Worm (Caenorhabditis elegans) whole organism, L1 larva: ENCODE data around the gene nck-1.
"Not testable (repeated sequence)": the region's sequence is repeated elsewhere in the genome, so short reads cannot be mapped to it uniquely, and the experiment has no call there.

Source experiments
- C04F5.9 ChIP-seq: sonication (generic microtip); optimal IDR thresholded peaks from 2 replicates; lab custom pipeline; 2016; ENCODE audit warnings: missing genetic modification characterization, missing compliant biosample characterization
- C16A3.4 ChIP-seq: fragments of 150-350 bp; optimal IDR thresholded peaks from 2 replicates; lab custom pipeline; 2014; ENCODE audit warnings: missing biosample characterization, missing genetic modification characterization
- F16B12.6 ChIP-seq: fragments of 150-350 bp; optimal IDR thresholded peaks from 2 replicates; lab custom pipeline; 2014; ENCODE audit warnings: missing biosample characterization, missing genetic modification characterization
- aly-2 ChIP-seq: fragments of 150-350 bp; optimal IDR thresholded peaks from 2 replicates; lab custom pipeline; 2014; ENCODE audit warnings: missing biosample characterization, missing genetic modification characterization
- blmp-1 ChIP-seq: fragments of 150-350 bp; optimal IDR thresholded peaks from 2 replicates; lab custom pipeline; 2014; ENCODE audit warnings: missing biosample characterization, missing genetic modification characterization
- ceh-8 ChIP-seq: fragments of 200-800 bp; sonication (Bioruptor generic); optimal IDR thresholded peaks from 2 replicates; lab custom pipeline; 2018; ENCODE audit warnings: mild to moderate bottlenecking, missing genetic modification characterization, moderate library complexity, missing compliant biosample characterization
- ceh-82 ChIP-seq, 3 experiments: fragments of 150-350 bp in 1 of 3; sonication (generic microtip) in 2 of 3; optimal IDR thresholded peaks; 2 replicates each; lab custom pipeline; 2014 to 2017; ENCODE audit warnings: missing biosample characterization in 3 of 3, missing genetic modification characterization in 3 of 3
- ceh-88 ChIP-seq: fragments of 200-800 bp; sonication (Bioruptor generic); IDR thresholded peaks from 2 replicates; pipeline ENCODE4 v1.3.6; 2022; ENCODE audit warnings: missing genetic modification characterization, missing compliant biosample characterization
- efl-1 ChIP-seq, 4 experiments: fragments of 150-350 bp; optimal IDR thresholded peaks in 3 of 4; peaks in 1 of 4; 1 replicate in 1 of 4; 2 replicates in 3 of 4; lab custom pipeline; 2014; ENCODE audit warnings: missing biosample characterization in 2 of 4, missing genetic modification characterization in 2 of 4, missing genetic modification reagents in 2 of 4
- efl-3 ChIP-seq: fragments of 200-800 bp; sonication (Bioruptor generic); optimal IDR thresholded peaks from 2 replicates; lab custom pipeline; 2018; ENCODE audit warnings: mild to moderate bottlenecking, missing genetic modification characterization, missing compliant biosample characterization
- egl-13 ChIP-seq: sonication (generic microtip); optimal IDR thresholded peaks from 2 replicates; lab custom pipeline; 2016; ENCODE audit warnings: missing genotype, missing genetic modification reagents, missing genetic modification characterization, missing compliant biosample characterization
- elt-2 ChIP-seq: sonication (generic microtip); optimal IDR thresholded peaks from 2 replicates; lab custom pipeline; 2016; ENCODE audit warnings: missing genetic modification characterization, mild to moderate bottlenecking, inconsistent platforms, missing compliant biosample characterization, missing genetic modification reagents
- fos-1 ChIP-seq: fragments of 150-350 bp; optimal IDR thresholded peaks from 2 replicates; lab custom pipeline; 2014; ENCODE audit warnings: missing biosample characterization, missing genetic modification characterization
- grh-1 ChIP-seq: fragments of 200-800 bp; sonication (Bioruptor generic); IDR thresholded peaks from 2 replicates; pipeline ENCODE4 v1.3.6; 2022; ENCODE audit warnings: missing genetic modification reagents, missing genetic modification characterization, missing compliant biosample characterization
- hlh-17 ChIP-seq: fragments of 200-800 bp; sonication (Bioruptor generic); optimal IDR thresholded peaks from 2 replicates; lab custom pipeline; 2018; ENCODE audit warnings: missing genetic modification characterization, mild to moderate bottlenecking, missing compliant biosample characterization, moderate library complexity, borderline replicate concordance
- hpl-2 ChIP-seq: fragments of 150-350 bp; optimal IDR thresholded peaks from 2 replicates; lab custom pipeline; 2014; ENCODE audit warnings: missing biosample characterization, missing genetic modification reagents, missing genetic modification characterization
- isw-1 ChIP-seq: fragments of 200-800 bp; sonication (Bioruptor generic); IDR thresholded peaks from 2 replicates; pipeline ENCODE4 v1.3.6; 2022; ENCODE audit warnings: missing genetic modification characterization, missing compliant biosample characterization
- lin-13 ChIP-seq: fragments of 150-350 bp; optimal IDR thresholded peaks from 2 replicates; lab custom pipeline; 2014; ENCODE audit warnings: missing biosample characterization, missing genetic modification reagents, missing genetic modification characterization
- lin-14 ChIP-seq: fragments of 200-800 bp; sonication (Bioruptor generic); optimal IDR thresholded peaks from 2 replicates; lab custom pipeline; 2018; ENCODE audit warnings: mild to moderate bottlenecking, missing genetic modification characterization, moderate library complexity, missing compliant biosample characterization
- lin-39 ChIP-seq: fragments of 150-350 bp; optimal IDR thresholded peaks from 2 replicates; lab custom pipeline; 2014; ENCODE audit warnings: missing biosample characterization, missing genetic modification reagents, missing genetic modification characterization
- mep-1 ChIP-seq: fragments of 150-350 bp; optimal IDR thresholded peaks from 2 replicates; lab custom pipeline; 2014; ENCODE audit warnings: missing biosample characterization, missing genetic modification characterization
- nhr-12 ChIP-seq: sonication (generic microtip); optimal IDR thresholded peaks from 2 replicates; lab custom pipeline; 2017; ENCODE audit warnings: missing biosample characterization, missing genetic modification characterization
- nhr-19 ChIP-seq: fragments of 200-800 bp; sonication (Bioruptor generic); conservative IDR thresholded peaks from 2 replicates; pipeline ENCODE4 v1.3.6; 2022; ENCODE audit warnings: missing genetic modification characterization, missing compliant biosample characterization
- nhr-47 ChIP-seq: sonication (generic microtip); optimal IDR thresholded peaks from 2 replicates; lab custom pipeline; 2016; ENCODE audit warnings: mild to moderate bottlenecking, missing genetic modification characterization, moderate library complexity, missing compliant biosample characterization
- nhr-71 ChIP-seq: sonication (generic microtip); optimal IDR thresholded peaks from 2 replicates; lab custom pipeline; 2016; ENCODE audit warnings: mild to moderate bottlenecking, missing genetic modification characterization, moderate library complexity, missing compliant biosample characterization
- nhr-84 ChIP-seq: sonication (generic microtip); optimal IDR thresholded peaks from 2 replicates; lab custom pipeline; 2017; ENCODE audit warnings: missing biosample characterization, missing genetic modification characterization
- nhr-85 ChIP-seq: sonication (generic microtip); peaks from one replicate; lab custom pipeline; 2016; ENCODE audit warnings: missing genetic modification characterization, inconsistent platforms, missing compliant biosample characterization
- nhr-90 ChIP-seq: sonication (generic microtip); optimal IDR thresholded peaks from 2 replicates; lab custom pipeline; 2016; ENCODE audit warnings: mild to moderate bottlenecking, missing genetic modification characterization, missing compliant biosample characterization; ENCODE audit not compliant: poor library complexity
- pqm-1 ChIP-seq: sonication (generic microtip); optimal IDR thresholded peaks from 3 replicates; lab custom pipeline; 2017; ENCODE audit warnings: missing biosample characterization, missing genetic modification characterization
- rnt-1 ChIP-seq: sonication (generic microtip); optimal IDR thresholded peaks from 2 replicates; lab custom pipeline; 2016; ENCODE audit warnings: mild to moderate bottlenecking, missing genetic modification characterization, moderate library complexity, missing compliant biosample characterization
- skn-1 ChIP-seq: fragments of 150-350 bp; optimal IDR thresholded peaks from 2 replicates; lab custom pipeline; 2014; ENCODE audit warnings: missing biosample characterization, missing genetic modification characterization
- snu-23 ChIP-seq: sonication (generic microtip); optimal IDR thresholded peaks from 2 replicates; lab custom pipeline; 2016; ENCODE audit warnings: missing genetic modification characterization, missing compliant biosample characterization
- sptf-1 ChIP-seq: fragments of 150-350 bp; optimal IDR thresholded peaks from 2 replicates; lab custom pipeline; 2014; ENCODE audit warnings: missing biosample characterization, missing genetic modification characterization
- tbx-2 ChIP-seq: sonication (generic microtip); optimal IDR thresholded peaks from 2 replicates; lab custom pipeline; 2016; ENCODE audit warnings: missing genetic modification characterization, missing compliant biosample characterization
- unc-30 ChIP-seq: sonication (generic microtip); optimal IDR thresholded peaks from 2 replicates; lab custom pipeline; 2017; ENCODE audit warnings: missing biosample characterization, missing genetic modification characterization
- unc-86 ChIP-seq: sonication (generic microtip); optimal IDR thresholded peaks from 2 replicates; lab custom pipeline; 2016; ENCODE audit warnings: missing genetic modification characterization, missing compliant biosample characterization
- vab-15 ChIP-seq: sonication (generic microtip); optimal IDR thresholded peaks from 2 replicates; lab custom pipeline; 2017; ENCODE audit warnings: missing genotype, mild to moderate bottlenecking, missing genetic modification characterization, missing compliant biosample characterization
- zag-1 ChIP-seq: fragments of 150-350 bp; optimal IDR thresholded peaks from 2 replicates; lab custom pipeline; 2014; ENCODE audit warnings: missing biosample characterization, missing genetic modification characterization

Gene nck-1

DNA sequence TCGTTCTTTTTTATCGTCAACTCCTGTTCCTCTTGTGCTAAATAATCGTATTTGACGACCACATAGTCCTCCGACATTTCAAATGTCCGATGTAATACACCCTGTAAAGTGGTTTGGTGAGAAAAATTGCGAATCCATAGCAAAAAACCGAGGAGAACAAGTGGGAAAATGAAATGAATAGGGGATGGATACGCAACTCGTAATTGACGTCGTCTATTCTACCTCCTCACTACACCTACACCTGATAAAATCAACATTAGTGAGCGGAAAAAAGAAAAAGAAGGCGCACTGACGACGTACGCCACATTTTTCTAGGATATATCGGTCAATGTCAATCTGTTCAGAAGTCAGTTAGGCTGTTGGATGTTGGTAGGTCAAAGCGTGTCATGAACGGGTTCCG is at the start of gene nck-1:
nck-1 (minus strand) TSS at position 101 of the 400 bp plus-strand sequence.
- peak; percentile 28 for TF ChIP-seq blmp-1 (tag; lab: Kevin White, UChicago)
- TF ChIP-seq mep-1 (tag; lab: Kevin White, UChicago): no peak
- TF ChIP-seq nhr-85 (tag; lab: Kevin White, UChicago): peak; percentile 53

DNA sequence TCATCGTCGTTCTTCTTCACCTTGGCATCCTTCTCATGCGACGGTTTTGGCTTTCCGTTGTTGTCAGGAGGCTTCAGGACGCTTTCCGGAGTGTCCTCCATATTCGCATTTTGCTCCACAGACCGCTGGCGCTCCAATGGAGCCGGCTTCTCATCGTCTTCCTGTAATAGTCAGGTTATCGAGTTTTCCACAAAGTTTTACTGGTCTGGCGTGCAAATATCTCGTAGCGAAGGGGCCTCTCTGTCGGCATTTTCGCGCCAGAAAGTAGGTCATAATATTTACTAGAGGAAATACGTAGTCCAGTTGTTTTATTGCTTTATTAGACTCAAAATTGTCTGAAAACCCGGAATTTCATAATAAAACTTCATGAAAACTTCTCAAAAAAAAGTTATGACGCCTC is 48.9 kb upstream of the nck-1 start, which contains the start of gene F20B6.6:
F20B6.6 (minus strand) TSS at position 101 of the 400 bp plus-strand sequence.
- TF ChIP-seq egl-13 (tag; lab: Kevin White, UChicago); hpl-2 (GFP tag; lab: Kevin White, UChicago); mep-1 (tag; lab: Kevin White, UChicago): not testable (repeated sequence)

DNA sequence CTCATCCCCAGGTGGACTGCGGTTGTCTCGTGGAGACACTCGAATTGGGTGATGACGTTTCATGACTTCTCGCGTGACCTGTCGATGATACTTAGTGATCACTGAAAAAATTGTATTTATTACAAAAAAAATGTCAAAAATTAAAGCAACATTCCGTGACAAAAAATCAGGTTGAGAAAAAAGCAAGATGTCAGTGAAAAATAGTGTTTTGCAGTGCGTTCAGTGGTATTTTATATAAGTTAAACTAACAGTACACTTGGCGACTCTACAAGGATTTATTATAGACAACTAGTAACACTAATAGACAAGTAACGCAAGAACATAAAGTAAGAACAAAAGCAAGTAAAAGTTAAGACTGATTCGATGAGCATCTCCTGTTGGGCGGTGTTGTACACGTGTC is 46.6 kb upstream of the nck-1 start, which contains the start of gene F20B6.5:
F20B6.5 (minus strand) TSS at position 101 of the 400 bp plus-strand sequence.
- not testable (repeated sequence) for TF ChIP-seq blmp-1 (tag; lab: Kevin White, UChicago); lin-13 (GFP tag; lab: Kevin White, UChicago); rnt-1

DNA sequence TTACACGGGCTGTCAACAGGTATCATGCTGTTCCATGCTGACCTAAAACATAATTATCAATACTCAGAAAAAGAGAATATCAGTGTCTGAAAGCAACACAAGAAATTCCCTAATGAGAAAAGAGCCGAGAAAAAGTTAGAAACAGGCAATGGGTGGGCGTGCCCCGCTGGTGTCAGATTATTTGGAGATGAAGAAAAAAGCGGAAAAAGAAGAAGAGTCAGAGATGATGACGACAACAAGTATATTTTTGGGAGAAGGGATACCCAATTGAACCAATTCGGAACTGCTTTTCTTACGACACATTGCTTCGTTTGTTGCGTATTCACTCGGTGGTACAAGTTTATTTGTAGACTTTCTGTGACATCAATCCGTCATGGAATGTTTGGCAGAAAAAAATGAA is 43.2 kb upstream of the nck-1 start, which contains the start of gene F20B6.4:
F20B6.4 (minus strand) TSS at position 101 of the 400 bp plus-strand sequence.
- TF ChIP-seq lin-14 (GFP tag; lab: Kevin White, UChicago) (peak; percentile 42), nhr-12 (no peak)
- TF ChIP-seq, all 84 proteins: peak for 1

ce11 chrX:4193080-4193479 is 39.8 kb upstream of the nck-1 start:
- TF ChIP-seq nhr-71 (peak; percentile 10), pqm-1 (no peak), aly-2 (peak; percentile 83), lin-13 (GFP tag; lab: Kevin White, UChicago) (peak; percentile 2), mep-1 (tag; lab: Kevin White, UChicago) (no peak), fos-1 (tag; lab: Kevin White, UChicago) (no peak), skn-1 (tag; lab: Kevin White, UChicago) (no peak), nhr-90 (tag; lab: Kevin White, UChicago) (peak; percentile 23), snu-23 (GFP tag; lab: Kevin White, UChicago) (peak; percentile 5), ceh-88 (GFP tag; lab: Robert Waterston, UW) (peak; percentile 14; the same call in 1 of the 2 replicates)

ce11 chrX:4192235-4192634 is 39.0 kb upstream of the nck-1 start:
- peak; percentile 16 for TF ChIP-seq nhr-85 (tag; lab: Kevin White, UChicago)
- no peak for TF ChIP-seq C16A3.4 (tag; lab: Kevin White, UChicago)
- TF ChIP-seq, all 84 proteins: peak for 1

DNA sequence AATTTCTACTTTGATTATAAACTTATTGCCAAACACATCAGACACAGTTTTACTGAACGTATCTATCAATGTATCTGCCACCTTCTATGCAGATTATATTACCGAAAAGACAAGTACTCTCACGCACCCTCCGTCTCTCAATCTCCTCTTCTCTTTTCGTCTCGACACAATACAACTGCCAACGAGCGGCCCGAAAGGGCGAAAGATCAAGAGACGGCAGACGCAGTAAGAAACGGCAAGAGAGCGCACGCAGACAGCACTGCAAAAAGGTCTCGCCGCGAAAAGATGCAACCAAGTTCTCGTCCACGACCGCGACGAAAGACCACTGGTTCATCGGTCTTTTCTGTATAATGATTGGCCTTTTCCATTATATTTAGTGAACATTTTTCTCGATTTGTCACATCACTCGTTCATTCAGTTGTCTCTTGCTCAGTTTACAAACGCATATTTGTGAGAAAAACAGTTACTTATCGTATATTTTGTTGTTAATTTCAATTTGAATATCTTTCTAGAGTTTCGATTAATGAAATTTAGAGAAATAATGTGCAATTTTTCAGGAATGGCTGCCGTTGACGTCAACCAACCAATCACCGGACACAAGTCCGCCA is 37.4 kb upstream of the nck-1 start, which contains the start of gene vha-12:
vha-12 (plus strand) TSS at position 558 of the 608 bp plus-strand sequence.
- TF ChIP-seq efl-3 (GFP tag; lab: Kevin White, UChicago): no peak
- TF ChIP-seq vab-15 (tag; lab: Kevin White, UChicago): no peak
- peak; percentile 31 for TF ChIP-seq F16B12.6 (tag; lab: Kevin White, UChicago)
- TF ChIP-seq nhr-19 (GFP tag; lab: Robert Waterston, UW): peak; percentile 90
- peak; percentile 41 for TF ChIP-seq C04F5.9 (tag; lab: Kevin White, UChicago)
- TF ChIP-seq isw-1: peak; percentile 90
- TF ChIP-seq efl-1 (optimal IDR thresholded peaks at IDR 0.05; lab: Kevin White, UChicago): peak; percentile 81 to 93
- peak; percentile 60 to 96 for TF ChIP-seq efl-1 (GFP tag; optimal IDR thresholded peaks at IDR 0.05 in 1 of 2; lab: Kevin White, UChicago)
- peak; percentile 82 for TF ChIP-seq C16A3.4 (tag; lab: Kevin White, UChicago)
- TF ChIP-seq ceh-8 (GFP tag; lab: Kevin White, UChicago): peak; percentile 14
- peak; percentile 94 for TF ChIP-seq nhr-47 (tag; lab: Kevin White, UChicago)
- TF ChIP-seq pqm-1: no peak
- peak; percentile 81 to 96 (median 94) for TF ChIP-seq ceh-82 (tag; optimal IDR thresholded peaks at IDR 0.05; lab: Kevin White, UChicago)
- peak; percentile 75 for TF ChIP-seq egl-13 (tag; lab: Kevin White, UChicago)
- no peak for TF ChIP-seq hlh-17 (GFP tag; lab: Kevin White, UChicago)
- TF ChIP-seq tbx-2 (tag; lab: Kevin White, UChicago): peak; percentile 95
- TF ChIP-seq nhr-84 (tag; lab: Kevin White, UChicago): no peak
- TF ChIP-seq elt-2 (tag; lab: Kevin White, UChicago): peak; percentile 77
- TF ChIP-seq lin-39 (tag; lab: Kevin White, UChicago): peak; percentile 65
- TF ChIP-seq unc-86 (tag; lab: Kevin White, UChicago): peak; percentile 90
- TF ChIP-seq sptf-1 (tag; lab: Kevin White, UChicago): no peak
- TF ChIP-seq grh-1 (GFP tag; lab: Robert Waterston, UW): peak; percentile 91
- no peak for TF ChIP-seq zag-1
- no peak for TF ChIP-seq unc-30 (tag; lab: Kevin White, UChicago)
